Worm (Caenorhabditis elegans) whole organism, L2 larva: ENCODE data around the gene pals-39.

Source experiments
- C34F6.9 ChIP-seq: fragments of 150-350 bp; optimal IDR thresholded peaks from 2 replicates; lab custom pipeline; 2014; ENCODE audit warnings: missing biosample characterization, missing genetic modification characterization
- R02D3.7 ChIP-seq: fragments of 150-350 bp; optimal IDR thresholded peaks from 2 replicates; lab custom pipeline; 2014; ENCODE audit warnings: missing biosample characterization, missing genetic modification characterization
- ZK546.5 ChIP-seq: sonication (generic microtip); optimal IDR thresholded peaks from 2 replicates; lab custom pipeline; 2017; ENCODE audit warnings: missing biosample characterization, missing genetic modification characterization
- aly-2 ChIP-seq: fragments of 150-350 bp; optimal IDR thresholded peaks from 2 replicates; lab custom pipeline; 2014; ENCODE audit warnings: missing biosample characterization, missing genetic modification characterization
- ama-1 ChIP-seq: fragments of 150-350 bp; optimal IDR thresholded peaks from 2 replicates; lab custom pipeline; 2018; ENCODE audit warnings: inconsistent platforms
- blmp-1 ChIP-seq: sonication (generic microtip); optimal IDR thresholded peaks from 2 replicates; lab custom pipeline; 2017; ENCODE audit warnings: missing genetic modification characterization, mild to moderate bottlenecking, missing compliant biosample characterization, antibody characterized with exemption, moderate library complexity; ENCODE audit not compliant: insufficient read depth
- ceh-82 ChIP-seq: fragments of 150-350 bp; optimal IDR thresholded peaks from 2 replicates; lab custom pipeline; 2014; ENCODE audit warnings: missing biosample characterization, missing genetic modification characterization
- crh-2 ChIP-seq: sonication (generic microtip); optimal IDR thresholded peaks from 2 replicates; lab custom pipeline; 2017; ENCODE audit warnings: missing biosample characterization, missing genetic modification characterization
- dmd-4 ChIP-seq: sonication (generic microtip); optimal IDR thresholded peaks from 2 replicates; lab custom pipeline; 2017; ENCODE audit warnings: missing biosample characterization, missing genetic modification characterization
- egl-27 ChIP-seq: sonication (generic microtip); optimal IDR thresholded peaks from 3 replicates; lab custom pipeline; 2017; ENCODE audit warnings: missing biosample characterization, missing genetic modification reagents, missing genetic modification characterization
- elt-1 ChIP-seq: fragments of 150-350 bp; optimal IDR thresholded peaks from 2 replicates; lab custom pipeline; 2014; ENCODE audit warnings: missing biosample characterization, missing genetic modification characterization
- elt-3 ChIP-seq: sonication (generic microtip); optimal IDR thresholded peaks from 2 replicates; lab custom pipeline; 2017; ENCODE audit warnings: missing biosample characterization, missing genetic modification characterization
- fos-1 ChIP-seq: fragments of 150-350 bp; optimal IDR thresholded peaks from 2 replicates; lab custom pipeline; 2014; ENCODE audit warnings: missing biosample characterization, missing genetic modification characterization
- gmeb-1 ChIP-seq: fragments of 150-350 bp; optimal IDR thresholded peaks from 2 replicates; lab custom pipeline; 2014; ENCODE audit warnings: missing biosample characterization, missing genetic modification characterization
- lin-11 ChIP-seq: fragments of 150-350 bp; sonication (generic microtip); optimal IDR thresholded peaks from 2 replicates; lab custom pipeline; 2014; ENCODE audit warnings: missing biosample characterization, missing genetic modification characterization, inconsistent platforms, mixed read lengths
- lin-13 ChIP-seq: fragments of 150-350 bp; optimal IDR thresholded peaks from 2 replicates; lab custom pipeline; 2014; ENCODE audit warnings: missing biosample characterization, missing genetic modification reagents, missing genetic modification characterization
- lin-39 ChIP-seq: fragments of 150-350 bp; optimal IDR thresholded peaks from 2 replicates; lab custom pipeline; 2014; ENCODE audit warnings: missing biosample characterization, missing genetic modification reagents, missing genetic modification characterization
- lsy-2 ChIP-seq, 2 experiments: fragments of 150-350 bp in 1 of 2; sonication (generic microtip) in 1 of 2; optimal IDR thresholded peaks; 2 replicates each; lab custom pipeline; 2014 to 2017; ENCODE audit warnings: missing biosample characterization in 2 of 2, missing genetic modification characterization in 2 of 2
- mbf-1 ChIP-seq: sonication (generic microtip); optimal IDR thresholded peaks from 2 replicates; lab custom pipeline; 2017; ENCODE audit warnings: missing biosample characterization, missing genetic modification characterization
- nhr-10 ChIP-seq: sonication (generic microtip); optimal IDR thresholded peaks from 2 replicates; lab custom pipeline; 2017; ENCODE audit warnings: missing biosample characterization, missing genetic modification characterization
- nhr-11 ChIP-seq: fragments of 150-350 bp; optimal IDR thresholded peaks from 2 replicates; lab custom pipeline; 2014; ENCODE audit warnings: missing biosample characterization, missing genetic modification characterization
- nhr-12 ChIP-seq: fragments of 150-350 bp; optimal IDR thresholded peaks from 2 replicates; lab custom pipeline; 2014; ENCODE audit warnings: missing biosample characterization, missing genetic modification characterization
- nhr-129 ChIP-seq: fragments of 150-350 bp; optimal IDR thresholded peaks from 2 replicates; lab custom pipeline; 2014; ENCODE audit warnings: missing biosample characterization, missing genetic modification characterization
- nhr-21 ChIP-seq: fragments of 150-350 bp; optimal IDR thresholded peaks from 2 replicates; lab custom pipeline; 2014; ENCODE audit warnings: missing biosample characterization, missing genetic modification characterization
- nhr-23 ChIP-seq: fragments of 150-350 bp; optimal IDR thresholded peaks from 2 replicates; lab custom pipeline; 2014; ENCODE audit warnings: missing biosample characterization, missing genetic modification reagents, missing genetic modification characterization
- nhr-25 ChIP-seq: fragments of 150-350 bp; sonication (generic microtip); optimal IDR thresholded peaks from 3 replicates; lab custom pipeline; 2014; ENCODE audit warnings: missing biosample characterization, missing genetic modification characterization
- sem-4 ChIP-seq: fragments of 150-350 bp; optimal IDR thresholded peaks from 2 replicates; lab custom pipeline; 2014; ENCODE audit warnings: missing biosample characterization, missing genetic modification reagents, missing genetic modification characterization
- sma-3 ChIP-seq: sonication (generic microtip); optimal IDR thresholded peaks from 2 replicates; lab custom pipeline; 2016; ENCODE audit warnings: missing genetic modification reagents, missing genetic modification characterization, missing compliant biosample characterization
- sma-9 ChIP-seq, 2 experiments: fragments of 150-350 bp in 1 of 2; sonication (generic microtip) in 1 of 2; optimal IDR thresholded peaks; 2 replicates each; lab custom pipeline; 2014 to 2016; ENCODE audit warnings: missing genetic modification characterization in 2 of 2, mild to moderate bottlenecking in 1 of 2, missing biosample characterization in 1 of 2, missing compliant biosample characterization in 1 of 2, missing genetic modification reagents in 1 of 2, moderate library complexity in 1 of 2
- snpc-4 ChIP-seq: fragments of 150-350 bp; optimal IDR thresholded peaks from 2 replicates; lab custom pipeline; 2014; ENCODE audit warnings: missing biosample characterization, missing genetic modification characterization
- unc-39 ChIP-seq: fragments of 150-350 bp; optimal IDR thresholded peaks from 2 replicates; lab custom pipeline; 2014; ENCODE audit warnings: missing biosample characterization, missing genetic modification characterization
- unc-55 ChIP-seq: fragments of 150-350 bp; sonication (generic microtip); optimal IDR thresholded peaks from 3 replicates; lab custom pipeline; 2014; ENCODE audit warnings: missing biosample characterization, missing genetic modification reagents, missing genetic modification characterization
- unc-62 ChIP-seq: fragments of 150-350 bp; optimal IDR thresholded peaks from 2 replicates; lab custom pipeline; 2014; ENCODE audit warnings: missing biosample characterization, missing genetic modification reagents, missing genetic modification characterization
- zag-1 ChIP-seq: fragments of 150-350 bp; optimal IDR thresholded peaks from 2 replicates; lab custom pipeline; 2014; ENCODE audit warnings: missing biosample characterization, missing genetic modification characterization
- ztf-1 ChIP-seq: fragments of 200-800 bp; sonication (Bioruptor generic); conservative IDR thresholded peaks from 2 replicates; pipeline ENCODE4 v1.3.6; 2022; ENCODE audit warnings: missing genetic modification characterization, missing compliant biosample characterization
- ztf-11 ChIP-seq: sonication (generic microtip); optimal IDR thresholded peaks from 2 replicates; lab custom pipeline; 2017; ENCODE audit warnings: missing biosample characterization, missing genetic modification characterization

Gene pals-39

DNA sequence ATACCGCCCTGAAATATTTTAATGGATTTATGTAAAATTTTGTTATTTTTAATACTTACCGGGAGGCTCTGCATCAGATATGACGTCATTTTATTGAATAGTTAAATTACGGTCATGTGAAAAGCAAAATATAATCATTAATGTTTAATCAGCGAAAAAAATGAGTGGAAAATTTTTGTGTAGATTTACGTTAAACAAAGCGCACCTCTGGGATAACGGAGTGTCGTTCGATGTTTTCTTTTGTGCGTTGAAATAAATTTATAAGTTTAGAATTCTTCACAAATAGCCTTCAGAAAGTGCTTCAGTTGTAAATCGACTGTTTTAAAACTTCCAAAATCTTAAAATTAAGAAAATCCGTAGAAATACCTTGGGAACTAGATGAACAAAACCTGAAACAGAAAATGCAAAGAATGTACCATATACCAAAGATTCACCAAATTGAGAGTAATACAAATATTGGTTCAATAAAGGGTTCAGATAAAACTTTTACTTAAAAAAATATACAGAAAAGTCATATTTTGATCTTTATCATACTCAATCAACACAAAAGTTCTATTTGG lies 42.9 kb downstream of the pals-39 start, which contains the start of the genes K01D12.20 and miga-1:
TSS of gene K01D12.20 (minus strand) at position 138 of the 560 bp plus-strand sequence.
TSS of gene miga-1 (minus strand) at position 183 of the 560 bp plus-strand sequence.
- TF ChIP-seq nhr-10 (tag; lab: Kevin White, UChicago) = no peak
- TF ChIP-seq C34F6.9 (tag; lab: Kevin White, UChicago) = peak; percentile 57
- no peak for TF ChIP-seq aly-2
- TF ChIP-seq R02D3.7 = peak; percentile 89
- TF ChIP-seq lin-39 (tag; lab: Kevin White, UChicago) = no peak
- TF ChIP-seq nhr-21 = no peak
- peak; percentile 13 for TF ChIP-seq nhr-129
- TF ChIP-seq lsy-2 (tag; optimal IDR thresholded peaks at IDR 0.05; lab: Kevin White, UChicago) = peak in 1 of 2 experiments; percentile 65
- TF ChIP-seq sma-9 (GFP tag; optimal IDR thresholded peaks at IDR 0.05; lab: Kevin White, UChicago) = peak; percentile 61
- TF ChIP-seq sma-9 (tag; optimal IDR thresholded peaks at IDR 0.05; lab: Kevin White, UChicago) = no peak
- TF ChIP-seq zag-1 (tag; lab: Kevin White, UChicago) = no peak
- TF ChIP-seq lin-13 (GFP tag; lab: Kevin White, UChicago) = no peak
- no peak for TF ChIP-seq nhr-11 (tag; lab: Kevin White, UChicago)
- TF ChIP-seq egl-27 (tag; lab: Kevin White, UChicago) = no peak
- TF ChIP-seq elt-1 (tag; lab: Kevin White, UChicago) = no peak
- TF ChIP-seq unc-39 = no peak
- no peak for TF ChIP-seq gmeb-1 (tag; lab: Kevin White, UChicago)
- TF ChIP-seq dmd-4 (tag; lab: Kevin White, UChicago) = no peak
- no peak for TF ChIP-seq lin-11
- no peak for TF ChIP-seq ceh-82
- TF ChIP-seq ztf-1 (GFP tag; lab: Robert Waterston, UW) = no peak
- TF ChIP-seq ZK546.5 (tag; lab: Kevin White, UChicago) = no peak
- no peak for TF ChIP-seq nhr-23 (tag; lab: Kevin White, UChicago)
- no peak for TF ChIP-seq mbf-1
- TF ChIP-seq fos-1 (tag; lab: Kevin White, UChicago) = no peak
- TF ChIP-seq sem-4 (tag; lab: Kevin White, UChicago) = peak; percentile 12
- TF ChIP-seq sma-3 (GFP tag; lab: Kevin White, UChicago) = no peak
- TF ChIP-seq crh-2 (tag; lab: Kevin White, UChicago) = peak; percentile 9
- no peak for TF ChIP-seq nhr-25
- no peak for TF ChIP-seq ama-1 (lab: Kevin White, UChicago)
- TF ChIP-seq unc-62 = no peak
- TF ChIP-seq nhr-12 (tag; lab: Kevin White, UChicago) = no peak
- TF ChIP-seq elt-3 (tag; lab: Kevin White, UChicago) = no peak
- no peak for TF ChIP-seq blmp-1 (tag; lab: Kevin White, UChicago)
- peak; percentile 54 for TF ChIP-seq unc-55

DNA sequence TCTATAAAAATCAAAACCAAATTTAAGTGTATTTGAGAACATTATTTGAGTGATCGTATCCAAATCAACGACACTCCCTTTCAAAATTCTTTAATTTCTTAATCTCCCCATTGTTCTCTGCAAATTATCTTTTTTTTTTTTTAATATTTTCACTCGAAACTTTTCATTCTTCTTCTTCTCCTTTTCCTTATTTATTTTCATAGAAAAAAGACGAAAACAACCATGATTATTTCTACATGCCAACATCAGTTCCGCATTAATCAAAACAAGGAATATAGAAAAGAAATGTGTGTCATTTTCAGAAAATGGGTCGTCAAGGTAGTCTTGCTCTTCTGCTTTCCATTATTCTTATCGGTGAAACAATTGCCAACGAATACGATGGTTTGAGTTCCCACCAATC lies 46.1 kb downstream of the pals-39 start, which contains the start of gene K01D12.5:
TSS of gene K01D12.5 (plus strand) at position 301 of the 400 bp plus-strand sequence.
- TF ChIP-seq snpc-4 (tag; lab: Kevin White, UChicago) = no peak
- no peak for TF ChIP-seq C34F6.9 (tag; lab: Kevin White, UChicago)
- TF ChIP-seq dmd-4 (tag; lab: Kevin White, UChicago) = no peak
- TF ChIP-seq unc-55 = no peak
- no peak for TF ChIP-seq ztf-11 (tag; lab: Kevin White, UChicago)
- TF ChIP-seq, all 48 proteins: peak for 0

DNA sequence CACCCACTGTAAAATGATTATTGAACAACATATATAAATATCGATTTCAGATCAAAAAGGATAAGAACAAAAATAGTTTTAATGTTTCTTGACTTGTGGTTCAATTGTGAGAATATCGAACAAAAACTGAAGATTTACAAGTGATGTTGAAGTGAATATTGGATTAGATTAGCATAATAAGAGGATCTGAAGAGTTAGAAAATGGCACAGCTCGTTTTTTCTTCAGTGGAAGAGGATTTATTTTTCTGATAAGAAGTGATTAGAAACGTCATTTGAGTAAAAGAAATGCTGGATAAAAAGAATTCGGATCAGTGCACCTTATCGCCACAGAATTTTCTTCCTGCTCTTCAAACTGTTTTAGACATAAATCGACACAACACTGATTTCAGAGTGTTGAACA lies 48.0 kb downstream of the pals-39 start, which contains the start of gene twk-14:
TSS of gene twk-14 (minus strand) at position 8 of the 400 bp plus-strand sequence.
- no peak for TF ChIP-seq ZK546.5 (tag; lab: Kevin White, UChicago)
- TF ChIP-seq dmd-4 (tag; lab: Kevin White, UChicago) = no peak
